Worm (Caenorhabditis elegans) whole organism, L3 larva: ENCODE measurements around the gene srbc-59.

Experiments used
- R02D3.7 ChIP-seq: fragments of 150-350 bp; optimal IDR thresholded peaks from 2 replicates; lab custom pipeline; 2014; ENCODE audit warnings: missing biosample characterization, missing genetic modification characterization
- ZK546.5 ChIP-seq: sonication (generic microtip); optimal IDR thresholded peaks from 2 replicates; lab custom pipeline; 2017; ENCODE audit warnings: missing biosample characterization, missing genetic modification characterization
- aly-2 ChIP-seq: fragments of 150-350 bp; optimal IDR thresholded peaks from 2 replicates; lab custom pipeline; 2014; ENCODE audit warnings: missing biosample characterization, missing genetic modification characterization
- ama-1 ChIP-seq: fragments of 150-350 bp; optimal IDR thresholded peaks from 2 replicates; lab custom pipeline; 2018
- ceh-16 ChIP-seq: sonication (generic microtip); optimal IDR thresholded peaks from 2 replicates; lab custom pipeline; 2017; ENCODE audit warnings: missing biosample characterization, missing genetic modification characterization
- ceh-28 ChIP-seq: fragments of 150-350 bp; optimal IDR thresholded peaks from 2 replicates; lab custom pipeline; 2014; ENCODE audit warnings: missing biosample characterization, missing genetic modification reagents, missing genetic modification characterization
- ceh-82 ChIP-seq: fragments of 150-350 bp; optimal IDR thresholded peaks from 2 replicates; lab custom pipeline; 2014; ENCODE audit warnings: missing biosample characterization, missing genetic modification characterization
- ceh-9 ChIP-seq: sonication (generic microtip); optimal IDR thresholded peaks from 2 replicates; lab custom pipeline; 2018; ENCODE audit warnings: missing biosample characterization, missing genetic modification characterization
- daf-12 ChIP-seq: fragments of 150-350 bp; optimal IDR thresholded peaks from 2 replicates; lab custom pipeline; 2014; ENCODE audit warnings: missing biosample characterization, missing genetic modification reagents, missing genetic modification characterization
- egl-27 ChIP-seq: sonication (generic microtip); optimal IDR thresholded peaks from 4 replicates; lab custom pipeline; 2017; ENCODE audit warnings: missing biosample characterization, missing genetic modification reagents, missing genetic modification characterization
- egl-5 ChIP-seq: fragments of 150-350 bp; optimal IDR thresholded peaks from 2 replicates; lab custom pipeline; 2017; ENCODE audit warnings: missing biosample characterization, missing genetic modification reagents, missing genetic modification characterization, inconsistent platforms
- elt-1 ChIP-seq: fragments of 150-350 bp; optimal IDR thresholded peaks from 2 replicates; lab custom pipeline; 2014; ENCODE audit warnings: missing biosample characterization, missing genetic modification characterization
- elt-2 ChIP-seq: sonication (generic microtip); optimal IDR thresholded peaks from 2 replicates; lab custom pipeline; 2016; ENCODE audit warnings: missing genetic modification reagents, mild to moderate bottlenecking, missing genetic modification characterization, missing compliant biosample characterization
- elt-3 ChIP-seq, 3 experiments: fragments of 150-350 bp in 1 of 3; sonication (generic microtip) in 2 of 3; optimal IDR thresholded peaks; 2 replicates in 2 of 3; 4 replicates in 1 of 3; lab custom pipeline; 2014 to 2017; ENCODE audit warnings: missing biosample characterization in 3 of 3, missing genetic modification characterization in 3 of 3
- fkh-2 ChIP-seq: fragments of 150-350 bp; optimal IDR thresholded peaks from 2 replicates; lab custom pipeline; 2014; ENCODE audit warnings: missing biosample characterization, missing genetic modification reagents, missing genetic modification characterization
- hmg-11 ChIP-seq: sonication (generic microtip); optimal IDR thresholded peaks from 2 replicates; lab custom pipeline; 2016; ENCODE audit warnings: missing genetic modification characterization, missing compliant biosample characterization
- jun-1 ChIP-seq: fragments of 150-350 bp; optimal IDR thresholded peaks from 2 replicates; lab custom pipeline; 2014; ENCODE audit warnings: missing biosample characterization, missing genetic modification reagents, missing genetic modification characterization
- lin-15B ChIP-seq: fragments of 150-350 bp; optimal IDR thresholded peaks from 2 replicates; lab custom pipeline; 2014; ENCODE audit warnings: missing biosample characterization, missing genetic modification characterization
- lin-39 ChIP-seq: fragments of 150-350 bp; optimal IDR thresholded peaks from 2 replicates; lab custom pipeline; 2018; ENCODE audit warnings: missing biosample characterization, missing genetic modification reagents, missing genetic modification characterization
- mdl-1 ChIP-seq: fragments of 150-350 bp; optimal IDR thresholded peaks from 2 replicates; lab custom pipeline; 2014; ENCODE audit warnings: missing biosample characterization, missing genetic modification characterization
- nfya-1 ChIP-seq: sonication (generic microtip); optimal IDR thresholded peaks from 2 replicates; lab custom pipeline; 2017; ENCODE audit warnings: missing genetic modification characterization, mild to moderate bottlenecking, missing compliant biosample characterization, antibody characterized with exemption, moderate library complexity; ENCODE audit not compliant: insufficient read depth
- nhr-12 ChIP-seq: fragments of 150-350 bp; optimal IDR thresholded peaks from 2 replicates; lab custom pipeline; 2014; ENCODE audit warnings: missing biosample characterization, missing genetic modification characterization
- nhr-23 ChIP-seq: fragments of 150-350 bp; optimal IDR thresholded peaks from 2 replicates; lab custom pipeline; 2014; ENCODE audit warnings: missing biosample characterization, missing genetic modification reagents, missing genetic modification characterization
- nhr-237 ChIP-seq: fragments of 150-350 bp; optimal IDR thresholded peaks from 2 replicates; lab custom pipeline; 2014; ENCODE audit warnings: missing biosample characterization, missing genetic modification characterization
- nhr-25 ChIP-seq: sonication (generic microtip); optimal IDR thresholded peaks from 2 replicates; lab custom pipeline; 2017; ENCODE audit warnings: missing biosample characterization, missing genetic modification characterization
- nhr-28 ChIP-seq: fragments of 150-350 bp; optimal IDR thresholded peaks from 2 replicates; lab custom pipeline; 2014; ENCODE audit warnings: missing biosample characterization, missing genetic modification characterization
- nhr-43 ChIP-seq: sonication (generic microtip); optimal IDR thresholded peaks from 2 replicates; lab custom pipeline; 2016; ENCODE audit warnings: mild to moderate bottlenecking, missing genetic modification characterization, missing compliant biosample characterization; ENCODE audit not compliant: poor library complexity, severe bottlenecking
- nhr-67 ChIP-seq: fragments of 150-350 bp; optimal IDR thresholded peaks from 2 replicates; lab custom pipeline; 2014; ENCODE audit warnings: missing biosample characterization, missing genetic modification characterization
- nhr-76 ChIP-seq: fragments of 150-350 bp; sonication (generic microtip); optimal IDR thresholded peaks from 5 replicates; lab custom pipeline; 2014; ENCODE audit warnings: missing biosample characterization, missing genetic modification characterization
- nhr-77 ChIP-seq: fragments of 150-350 bp; optimal IDR thresholded peaks from 2 replicates; lab custom pipeline; 2014; ENCODE audit warnings: missing biosample characterization, missing genetic modification characterization
- pha-4 ChIP-seq: fragments of 150-350 bp; optimal IDR thresholded peaks from 2 replicates; lab custom pipeline; 2014; ENCODE audit warnings: missing biosample characterization, missing genetic modification reagents, missing genetic modification characterization
- pqm-1 ChIP-seq: fragments of 150-350 bp; optimal IDR thresholded peaks from 2 replicates; lab custom pipeline; 2017; ENCODE audit warnings: missing biosample characterization, missing genetic modification characterization, inconsistent platforms
- snpc-4 ChIP-seq: fragments of 150-350 bp; optimal IDR thresholded peaks from 2 replicates; lab custom pipeline; 2014; ENCODE audit warnings: missing biosample characterization, missing genetic modification characterization
- tbx-2 ChIP-seq: sonication (generic microtip); optimal IDR thresholded peaks from 2 replicates; lab custom pipeline; 2016; ENCODE audit warnings: mild to moderate bottlenecking, missing genetic modification characterization, missing compliant biosample characterization
- unc-62 ChIP-seq: fragments of 150-350 bp; sonication (generic microtip); optimal IDR thresholded peaks from 4 replicates; lab custom pipeline; 2014; ENCODE audit warnings: missing biosample characterization, missing genetic modification reagents, missing genetic modification characterization
- ztf-11 ChIP-seq: fragments of 150-350 bp; optimal IDR thresholded peaks from 2 replicates; lab custom pipeline; 2014; ENCODE audit warnings: missing biosample characterization, missing genetic modification characterization

The srbc-59 gene

DNA sequence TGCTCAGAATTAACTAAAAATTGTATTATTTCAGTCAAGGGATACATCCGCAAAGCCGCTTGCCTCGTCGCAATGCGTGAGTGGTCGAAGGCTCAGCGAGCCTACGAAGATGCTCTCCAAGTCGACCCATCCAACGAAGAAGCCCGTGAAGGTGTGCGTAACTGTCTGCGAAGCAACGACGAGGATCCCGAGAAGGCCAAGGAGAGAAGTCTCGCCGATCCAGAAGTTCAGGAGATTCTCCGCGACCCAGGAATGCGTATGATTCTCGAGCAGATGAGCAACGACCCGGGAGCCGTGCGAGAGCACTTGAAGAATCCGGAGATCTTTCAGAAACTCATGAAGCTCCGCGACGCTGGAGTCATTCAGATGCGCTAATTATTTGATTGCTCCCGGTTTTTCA, 4.1 kb upstream of the srbc-59 start:
- TF ChIP-seq tbx-2 (no peak), nhr-25 (tag; lab: Kevin White, UChicago) (no peak), R02D3.7 (tag; lab: Kevin White, UChicago) (no peak), ztf-11 (tag; lab: Kevin White, UChicago) (no peak), elt-1 (no peak), ZK546.5 (tag; lab: Kevin White, UChicago) (no peak), ceh-82 (tag; lab: Kevin White, UChicago) (no peak), egl-27 (tag; lab: Kevin White, UChicago) (no peak), elt-3 (tag; optimal IDR thresholded peaks at IDR 0.05; lab: Kevin White, UChicago) (no peak), snpc-4 (tag; lab: Kevin White, UChicago) (no peak), nhr-28 (no peak), nfya-1 (tag; lab: Kevin White, UChicago) (no peak), aly-2 (tag; lab: Kevin White, UChicago) (no peak), nhr-12 (tag; lab: Kevin White, UChicago) (no peak)

DNA sequence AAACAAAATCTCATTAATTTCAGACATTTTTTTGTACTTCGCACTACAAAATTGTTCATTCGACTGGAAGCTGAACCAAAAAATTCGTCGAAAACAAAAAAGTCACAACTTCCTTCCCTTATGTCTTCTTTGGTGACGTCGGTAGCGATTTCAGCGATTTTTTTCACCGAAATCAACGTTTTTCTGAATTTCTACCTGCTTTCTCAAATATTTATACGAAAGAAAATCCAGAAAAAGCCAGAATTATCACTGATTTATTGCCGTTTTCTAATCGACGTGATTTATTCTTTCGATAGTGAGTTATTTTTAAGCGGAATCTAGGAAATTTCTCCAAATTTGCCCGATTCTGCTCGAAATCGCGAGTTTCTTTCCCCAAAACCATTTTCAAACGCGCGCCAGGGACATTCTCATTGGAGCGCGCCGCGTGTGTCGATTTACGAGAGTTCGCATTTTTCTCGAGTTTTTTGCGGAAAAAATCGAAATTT, 3.5 kb upstream of the srbc-59 start, which contains the start of gene srbc-58:
srbc-58 (plus strand) TSS at position 121 of the 485 bp plus-strand sequence.
- TF ChIP-seq ZK546.5 (tag; lab: Kevin White, UChicago) (no peak), mdl-1 (no peak), nhr-23 (tag; lab: Kevin White, UChicago) (no peak), ceh-16 (tag; lab: Kevin White, UChicago) (no peak), ama-1 (lab: Kevin White, UChicago) (peak; percentile 93), R02D3.7 (tag; lab: Kevin White, UChicago) (peak; percentile 54), nhr-237 (tag; lab: Kevin White, UChicago) (no peak), hmg-11 (tag; lab: Kevin White, UChicago) (no peak), fkh-2 (no peak), elt-2 (tag; lab: Kevin White, UChicago) (peak; percentile 21), nhr-25 (tag; lab: Kevin White, UChicago) (peak; percentile 25), tbx-2 (peak; percentile 16), pha-4 (tag; lab: Kevin White, UChicago) (peak; percentile 21)

DNA sequence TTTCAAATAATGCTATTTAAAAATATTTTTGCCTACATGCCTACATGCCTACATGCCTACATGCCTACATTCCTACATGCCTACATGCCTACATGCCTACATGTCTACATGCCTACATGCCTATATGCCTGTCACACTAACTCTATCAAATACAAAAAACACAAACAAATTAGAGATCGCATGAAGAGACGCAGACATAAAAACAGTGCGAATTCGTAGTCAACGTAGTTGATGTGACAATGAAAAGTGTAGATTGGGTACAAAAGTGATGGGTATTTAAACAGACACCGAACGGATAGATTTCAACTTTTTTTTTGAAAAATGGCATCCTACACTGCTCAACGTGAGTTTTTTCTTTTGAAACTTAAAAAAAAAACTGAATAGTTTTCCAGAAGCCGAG, 1.2 kb upstream of the srbc-59 start, which contains the start of gene R09E12.9:
R09E12.9 (plus strand) TSS at position 316 of the 400 bp plus-strand sequence.
- TF ChIP-seq nhr-25 (tag; lab: Kevin White, UChicago) (peak; percentile 34), nhr-23 (tag; lab: Kevin White, UChicago) (peak; percentile 45), elt-1 (peak; percentile 50), unc-62 (GFP tag; lab: Kevin White, UChicago) (no peak), nhr-43 (tag; lab: Kevin White, UChicago) (no peak), lin-15B (tag; lab: Kevin White, UChicago) (peak; percentile 15), ceh-16 (tag; lab: Kevin White, UChicago) (no peak), nhr-76 (tag; lab: Kevin White, UChicago) (peak; percentile 81), nhr-77 (tag; lab: Kevin White, UChicago) (peak; percentile 94), hmg-11 (tag; lab: Kevin White, UChicago) (no peak), nfya-1 (tag; lab: Kevin White, UChicago) (peak; percentile 31)

DNA sequence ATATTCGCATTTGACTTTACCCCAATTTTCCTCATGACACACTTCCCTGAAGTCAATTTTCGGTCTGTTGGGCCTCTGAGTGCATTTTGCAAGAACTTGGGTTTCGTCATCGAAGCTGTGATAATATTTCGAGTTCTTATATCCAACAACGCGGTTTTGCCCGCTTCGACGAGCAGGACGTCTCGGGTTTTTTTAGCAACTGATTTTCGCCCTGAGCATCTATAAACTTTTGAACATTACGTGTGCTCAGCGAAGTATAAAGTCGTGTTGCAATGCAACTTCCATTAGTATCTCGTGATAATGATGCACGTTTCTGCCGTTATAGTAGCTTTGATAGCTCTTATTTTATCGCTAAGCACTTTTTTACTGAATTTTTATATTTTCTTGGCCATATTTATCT, 1.6 kb downstream of the srbc-59 start, which contains the start of gene srbc-60:
srbc-60 (plus strand) TSS at position 301 of the 400 bp plus-strand sequence.
- TF ChIP-seq snpc-4 (tag; lab: Kevin White, UChicago) (no peak), mdl-1 (no peak), lin-15B (tag; lab: Kevin White, UChicago) (no peak), egl-5 (no peak), jun-1 (tag; lab: Kevin White, UChicago) (no peak), nhr-28 (no peak), nhr-77 (tag; lab: Kevin White, UChicago) (no peak), tbx-2 (no peak), ceh-9 (tag; lab: Kevin White, UChicago) (no peak), R02D3.7 (tag; lab: Kevin White, UChicago) (no peak), fkh-2 (no peak), nhr-43 (tag; lab: Kevin White, UChicago) (no peak), elt-2 (tag; lab: Kevin White, UChicago) (no peak), pha-4 (tag; lab: Kevin White, UChicago) (no peak), ZK546.5 (tag; lab: Kevin White, UChicago) (no peak), unc-62 (GFP tag; lab: Kevin White, UChicago) (no peak), hmg-11 (tag; lab: Kevin White, UChicago) (no peak)

DNA sequence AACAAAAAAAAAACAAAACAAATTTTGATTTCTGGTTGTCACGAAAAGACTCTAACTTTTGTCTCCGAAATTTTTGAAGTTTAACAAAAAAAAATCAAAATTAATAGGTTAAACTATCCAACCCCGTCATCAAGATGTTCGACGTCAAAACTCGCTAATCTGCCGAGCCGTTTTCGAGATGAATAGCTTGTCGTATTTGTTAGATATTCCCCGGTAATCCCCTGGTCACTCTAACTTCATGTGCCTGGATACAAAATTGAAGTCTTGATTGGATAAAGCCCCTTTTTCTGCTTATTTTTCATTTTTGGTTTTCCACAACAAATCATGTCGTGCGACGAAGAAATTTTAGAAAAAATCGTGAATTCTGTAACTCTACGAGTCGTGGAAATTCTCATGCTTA, 4.0 kb downstream of the srbc-59 start, which contains the start of gene srab-16:
srab-16 (plus strand) TSS at position 301 of the 400 bp plus-strand sequence.
- TF ChIP-seq lin-39 (no peak), daf-12 (tag; lab: Kevin White, UChicago) (no peak), nhr-67 (no peak), ceh-28 (tag; lab: Kevin White, UChicago) (no peak), tbx-2 (no peak), elt-2 (tag; lab: Kevin White, UChicago) (no peak), pqm-1 (no peak)
- TF ChIP-seq, all 47 proteins: peak for 0
